Worm (Caenorhabditis elegans): ENCODE data around the gene irg-2.

irg-2 gene

DNA sequence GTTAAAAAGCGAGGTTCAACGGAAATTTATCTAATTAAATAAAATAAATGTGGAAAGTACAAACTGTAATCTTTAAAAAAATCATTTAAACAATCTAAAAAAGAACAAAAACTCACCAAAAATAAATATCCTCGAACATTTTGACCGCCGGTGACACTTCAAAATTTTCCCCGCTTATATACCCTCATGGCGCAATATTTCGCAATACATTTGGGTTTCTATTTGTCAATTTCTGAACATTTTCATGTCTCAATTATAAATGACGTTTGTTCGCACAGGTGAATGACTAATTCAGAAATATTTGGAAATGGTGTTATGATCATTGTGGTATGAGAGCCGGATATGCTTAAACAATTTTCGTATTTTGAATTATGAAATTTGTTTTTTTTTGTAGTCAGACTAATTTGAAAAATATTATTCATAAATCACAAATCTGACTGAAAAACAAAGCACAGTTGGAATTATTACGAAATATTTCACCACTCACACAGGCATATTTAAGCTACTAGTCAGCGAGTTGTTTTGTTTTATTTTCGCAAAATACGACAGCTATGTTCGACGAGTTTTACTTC, at the start of gene irg-2, which contains the start of gene C49G7.10:
Gene irg-2, plus strand, starts transcription at position 329 of the 572 bp plus-strand sequence.
Gene C49G7.10, minus strand, starts transcription at position 169 of the 572 bp plus-strand sequence.
- no peak for TF ChIP-seq ztf-29 (GFP tag; IDR thresholded peaks at IDR 0.05)
- TF ChIP-seq ref-1 (GFP tag; conservative IDR thresholded peaks at IDR 0.05) = no peak
- TF ChIP-seq klf-2 (GFP tag; conservative IDR thresholded peaks at IDR 0.05) = no peak

DNA sequence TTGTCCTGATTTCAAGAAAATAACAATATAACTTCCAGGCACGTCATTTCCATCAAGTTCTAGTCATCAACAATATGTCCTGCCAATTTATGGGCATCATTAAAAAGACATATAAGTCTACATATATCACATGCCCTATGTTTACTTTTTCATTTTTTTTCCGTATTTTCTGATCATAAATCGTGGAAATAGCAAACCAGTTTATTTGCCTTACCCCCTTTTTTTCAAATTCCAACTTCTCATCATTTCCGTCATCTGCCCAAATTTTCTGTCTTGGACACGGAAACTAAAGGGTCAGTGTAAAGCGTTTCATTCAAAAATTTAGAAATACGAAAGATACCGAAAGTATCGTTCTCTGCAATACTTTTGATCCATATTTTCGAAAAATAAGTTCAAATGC, 49.6 kb upstream of the irg-2 start:
- no peak for TF ChIP-seq ref-1 (GFP tag; conservative IDR thresholded peaks at IDR 0.05)
- TF ChIP-seq med-1 (GFP tag; optimal IDR thresholded peaks at IDR 0.05; ENCODE audit: insufficient read depth) = no peak
- no peak for TF ChIP-seq tab-1 (GFP tag; IDR thresholded peaks at IDR 0.05)
- no peak for TF ChIP-seq cog-1 (tag; optimal IDR thresholded peaks at IDR 0.05)
- no peak for TF ChIP-seq klf-2 (GFP tag; conservative IDR thresholded peaks at IDR 0.05)

DNA sequence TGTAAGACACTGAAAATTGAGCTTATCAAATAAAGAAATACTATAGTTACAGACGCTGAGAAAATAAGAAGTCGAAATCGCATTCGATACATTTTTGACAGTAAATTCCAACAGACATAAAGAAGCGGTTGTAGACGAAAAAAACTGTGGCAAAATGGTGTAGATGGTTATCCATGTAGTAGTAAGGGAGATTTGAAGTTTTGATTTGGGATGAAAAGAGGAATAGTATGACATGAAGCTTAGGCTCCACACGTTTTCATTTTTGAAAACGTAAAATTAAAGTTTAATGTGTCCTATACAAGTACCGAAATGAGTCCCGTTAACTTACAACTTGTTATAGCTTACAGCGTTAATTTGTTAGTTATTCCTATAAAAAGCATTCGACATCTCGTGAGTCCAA, 47.9 kb upstream of the irg-2 start, which contains the start of gene K09D9.9:
Gene K09D9.9, minus strand, starts transcription at position 101 of the 400 bp plus-strand sequence.
- TF ChIP-seq T22C8.4 (GFP tag; IDR thresholded peaks at IDR 0.05) = no peak
- no peak for TF ChIP-seq ztf-23 (GFP tag; IDR thresholded peaks at IDR 0.05)
- no peak for TF ChIP-seq klf-2 (GFP tag; conservative IDR thresholded peaks at IDR 0.05)
- TF ChIP-seq ztf-29 (GFP tag; IDR thresholded peaks at IDR 0.05) = no peak
- no peak for TF ChIP-seq med-1 (GFP tag; optimal IDR thresholded peaks at IDR 0.05; ENCODE audit: insufficient read depth)

DNA sequence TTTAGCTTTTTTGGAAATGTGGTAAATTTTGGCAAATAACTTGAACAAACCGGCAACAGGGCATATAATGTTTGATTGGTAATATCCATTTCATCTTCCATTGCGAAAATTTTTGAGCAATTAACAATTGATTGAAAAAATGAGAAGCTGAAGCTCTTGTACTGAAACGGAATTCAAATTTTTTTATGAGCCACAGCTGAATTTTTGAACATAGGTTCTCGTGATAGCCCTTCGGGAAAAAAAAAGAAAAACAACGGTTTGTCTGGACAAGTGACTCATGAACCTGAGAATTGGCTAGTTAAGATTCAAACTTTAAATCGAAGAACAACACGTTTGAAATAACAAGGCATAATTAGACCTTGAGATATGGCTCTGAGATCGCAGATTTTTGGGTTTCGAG, 46.1 kb upstream of the irg-2 start, which contains the start of gene srx-62:
Gene srx-62, minus strand, starts transcription at position 101 of the 400 bp plus-strand sequence.
- no peak for TF ChIP-seq flt-1 (GFP tag; IDR thresholded peaks at IDR 0.05)
- no peak for TF ChIP-seq klf-2 (GFP tag; conservative IDR thresholded peaks at IDR 0.05)
- TF ChIP-seq ztf-23 (GFP tag; IDR thresholded peaks at IDR 0.05) = no peak
- no peak for TF ChIP-seq cog-1 (tag; optimal IDR thresholded peaks at IDR 0.05)
- no peak for TF ChIP-seq ztf-29 (GFP tag; IDR thresholded peaks at IDR 0.05)
- no peak for TF ChIP-seq tab-1 (GFP tag; IDR thresholded peaks at IDR 0.05)
- no peak for TF ChIP-seq T22C8.4 (GFP tag; IDR thresholded peaks at IDR 0.05)
- no peak for TF ChIP-seq ref-1 (GFP tag; conservative IDR thresholded peaks at IDR 0.05)
- TF ChIP-seq med-1 (GFP tag; optimal IDR thresholded peaks at IDR 0.05; ENCODE audit: insufficient read depth) = no peak

DNA sequence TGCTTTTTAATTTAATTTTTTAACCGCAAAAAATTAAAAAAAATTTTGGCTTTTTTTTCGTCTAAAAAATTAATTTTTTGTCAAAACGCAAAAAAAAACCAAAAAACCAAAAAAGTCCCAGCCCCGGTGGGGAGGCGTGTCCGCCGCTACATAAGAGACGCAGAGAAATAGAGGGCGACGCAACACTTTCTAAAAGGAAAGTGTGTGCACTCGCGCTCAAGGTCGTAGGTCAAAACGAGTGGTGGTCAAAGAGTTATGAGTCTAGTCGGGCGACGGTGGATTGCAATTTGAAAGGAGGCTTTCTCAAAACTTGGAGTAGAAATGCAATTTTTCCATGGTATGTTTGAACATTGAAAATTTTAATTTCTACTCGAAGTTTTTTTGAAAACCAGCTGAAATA, 37.4 kb upstream of the irg-2 start:
- TF ChIP-seq flt-1 (GFP tag; IDR thresholded peaks at IDR 0.05) (no peak), med-1 (GFP tag; optimal IDR thresholded peaks at IDR 0.05; ENCODE audit: insufficient read depth) (no peak), cog-1 (tag; optimal IDR thresholded peaks at IDR 0.05) (no peak), tab-1 (GFP tag; IDR thresholded peaks at IDR 0.05) (no peak), klf-2 (GFP tag; conservative IDR thresholded peaks at IDR 0.05) (no peak), ref-1 (GFP tag; conservative IDR thresholded peaks at IDR 0.05) (no peak), ztf-29 (GFP tag; IDR thresholded peaks at IDR 0.05) (no peak), T22C8.4 (GFP tag; IDR thresholded peaks at IDR 0.05) (no peak), ztf-23 (GFP tag; IDR thresholded peaks at IDR 0.05) (no peak)

DNA sequence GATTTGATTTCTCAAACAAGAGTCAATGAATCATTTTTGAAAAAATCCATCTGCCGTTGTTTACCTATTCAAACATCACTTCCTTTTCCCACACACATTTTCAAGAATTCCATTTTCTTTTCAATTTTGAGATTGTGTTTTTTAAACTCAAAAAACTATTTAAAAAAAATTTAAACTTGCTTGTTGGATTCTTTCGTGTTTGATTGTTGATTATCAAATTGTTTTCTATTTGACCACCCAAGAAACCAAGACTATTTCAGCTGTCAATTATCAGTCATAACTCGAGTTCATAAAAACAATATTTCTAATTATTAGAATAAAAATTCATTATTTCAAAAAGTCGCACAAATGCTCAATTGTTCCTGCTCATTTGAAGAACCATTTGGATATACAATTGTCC, 36.8 kb upstream of the irg-2 start, which contains the start of gene srh-8:
Gene srh-8, plus strand, starts transcription at position 301 of the 400 bp plus-strand sequence.
- TF ChIP-seq ztf-23 (GFP tag; IDR thresholded peaks at IDR 0.05) = no peak
- no peak for TF ChIP-seq med-1 (GFP tag; optimal IDR thresholded peaks at IDR 0.05; ENCODE audit: insufficient read depth)
- no peak for TF ChIP-seq tab-1 (GFP tag; IDR thresholded peaks at IDR 0.05)
- no peak for TF ChIP-seq ztf-29 (GFP tag; IDR thresholded peaks at IDR 0.05)
- TF ChIP-seq cog-1 (tag; optimal IDR thresholded peaks at IDR 0.05) = no peak
- TF ChIP-seq klf-2 (GFP tag; conservative IDR thresholded peaks at IDR 0.05) = no peak
- no peak for TF ChIP-seq T22C8.4 (GFP tag; IDR thresholded peaks at IDR 0.05)

DNA sequence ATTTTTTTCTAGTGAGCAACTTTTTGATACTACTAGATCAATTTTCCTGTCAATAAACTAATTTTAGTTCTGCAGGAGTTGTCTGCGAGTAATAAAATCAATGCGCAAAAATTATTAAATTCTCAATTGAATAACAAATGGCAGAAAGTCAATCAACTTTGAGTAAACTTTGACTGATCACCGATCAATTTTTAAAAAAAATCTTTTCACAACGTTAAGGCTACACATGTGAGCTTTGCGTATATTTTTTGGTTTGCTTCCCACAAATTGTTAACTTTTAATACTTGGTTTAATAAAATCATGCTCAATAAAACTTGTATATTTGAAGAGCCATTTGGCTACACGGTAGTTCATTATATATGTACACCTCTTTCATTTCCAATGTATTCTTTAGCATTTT, 34.1 kb upstream of the irg-2 start, which contains the start of gene srh-7:
Gene srh-7, plus strand, starts transcription at position 301 of the 400 bp plus-strand sequence.
- TF ChIP-seq klf-2 (GFP tag; conservative IDR thresholded peaks at IDR 0.05) = no peak
- no peak for TF ChIP-seq ztf-23 (GFP tag; IDR thresholded peaks at IDR 0.05)
- no peak for TF ChIP-seq med-1 (GFP tag; optimal IDR thresholded peaks at IDR 0.05; ENCODE audit: insufficient read depth)
- TF ChIP-seq ztf-29 (GFP tag; IDR thresholded peaks at IDR 0.05) = no peak

DNA sequence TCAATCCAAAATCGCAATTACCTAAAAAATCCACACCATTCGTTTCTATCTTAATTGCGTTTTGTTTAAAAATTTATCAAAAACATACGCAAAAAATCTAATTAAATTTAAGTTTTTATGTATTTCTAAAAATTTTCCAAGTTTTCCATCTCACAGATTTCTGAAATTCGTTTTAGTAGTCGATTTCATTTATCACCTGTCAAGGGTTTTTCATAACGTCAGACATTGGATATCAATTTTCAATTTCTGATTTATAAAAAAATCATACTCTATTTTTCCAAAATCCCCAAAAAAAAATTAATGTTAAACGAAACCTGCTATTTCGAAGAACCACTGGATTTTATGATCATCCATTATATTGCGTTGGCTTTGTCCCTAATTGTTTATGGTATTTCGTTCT, 31.8 kb upstream of the irg-2 start, which contains the start of gene srh-4:
Gene srh-4, plus strand, starts transcription at position 301 of the 400 bp plus-strand sequence.
- TF ChIP-seq ztf-23 (GFP tag; IDR thresholded peaks at IDR 0.05) (no peak), flt-1 (GFP tag; IDR thresholded peaks at IDR 0.05) (no peak), med-1 (GFP tag; optimal IDR thresholded peaks at IDR 0.05; ENCODE audit: insufficient read depth) (no peak), tab-1 (GFP tag; IDR thresholded peaks at IDR 0.05) (no peak), ztf-29 (GFP tag; IDR thresholded peaks at IDR 0.05) (no peak), cog-1 (tag; optimal IDR thresholded peaks at IDR 0.05) (no peak), ref-1 (GFP tag; conservative IDR thresholded peaks at IDR 0.05) (no peak), klf-2 (GFP tag; conservative IDR thresholded peaks at IDR 0.05) (no peak), T22C8.4 (GFP tag; IDR thresholded peaks at IDR 0.05) (no peak)

DNA sequence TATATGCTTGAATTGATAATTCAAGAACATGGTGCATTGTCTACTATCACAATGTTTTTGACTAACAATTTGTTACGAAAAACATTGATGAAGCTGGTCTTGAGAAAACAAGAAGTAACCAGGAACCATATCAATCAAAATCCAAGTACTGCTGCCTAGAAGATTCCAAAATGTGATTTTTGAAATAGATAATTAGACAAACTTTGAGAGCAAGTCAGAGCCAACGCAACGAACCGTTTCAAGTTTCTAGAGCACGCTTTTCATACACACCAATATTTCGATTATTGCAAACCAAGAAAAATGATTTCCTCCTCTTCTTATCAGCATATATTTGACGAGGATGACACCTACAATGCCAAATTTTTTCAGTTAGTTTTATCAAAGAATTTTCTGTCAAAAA, 25.2 kb upstream of the irg-2 start, which contains the start of gene srw-89:
Gene srw-89, plus strand, starts transcription at position 301 of the 400 bp plus-strand sequence.
- TF ChIP-seq ztf-23 (GFP tag; IDR thresholded peaks at IDR 0.05) (no peak), T22C8.4 (GFP tag; IDR thresholded peaks at IDR 0.05) (no peak), ref-1 (GFP tag; conservative IDR thresholded peaks at IDR 0.05) (no peak), ztf-29 (GFP tag; IDR thresholded peaks at IDR 0.05) (no peak), med-1 (GFP tag; optimal IDR thresholded peaks at IDR 0.05; ENCODE audit: insufficient read depth) (no peak), tab-1 (GFP tag; IDR thresholded peaks at IDR 0.05) (no peak), flt-1 (GFP tag; IDR thresholded peaks at IDR 0.05) (no peak), cog-1 (tag; optimal IDR thresholded peaks at IDR 0.05) (no peak), klf-2 (GFP tag; conservative IDR thresholded peaks at IDR 0.05) (no peak)

DNA sequence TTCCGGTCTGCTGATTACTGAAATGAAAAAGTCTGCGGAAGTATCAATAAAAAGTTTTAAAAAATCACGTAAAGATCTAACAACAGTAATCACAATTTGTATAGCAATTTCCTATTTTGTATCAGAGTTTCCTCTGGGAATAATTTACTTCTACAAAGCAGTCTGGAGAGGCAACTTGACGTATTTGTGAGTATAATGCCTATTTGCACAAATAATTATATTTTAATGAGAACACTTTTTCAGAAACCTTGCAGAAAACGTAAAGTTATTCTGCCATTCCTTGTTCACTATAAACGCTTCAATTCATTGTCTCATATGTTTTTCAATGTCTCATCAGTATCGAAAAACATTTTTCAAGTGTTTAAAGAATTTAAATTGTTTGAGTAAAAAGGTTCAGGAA, 23.4 kb upstream of the irg-2 start:
- TF ChIP-seq flt-1 (GFP tag; IDR thresholded peaks at IDR 0.05) = no peak
- TF ChIP-seq klf-2 (GFP tag; conservative IDR thresholded peaks at IDR 0.05) = no peak
- TF ChIP-seq T22C8.4 (GFP tag; IDR thresholded peaks at IDR 0.05) = no peak
- TF ChIP-seq ref-1 (GFP tag; conservative IDR thresholded peaks at IDR 0.05) = no peak
- no peak for TF ChIP-seq tab-1 (GFP tag; IDR thresholded peaks at IDR 0.05)
- TF ChIP-seq ztf-23 (GFP tag; IDR thresholded peaks at IDR 0.05) = no peak
- no peak for TF ChIP-seq ztf-29 (GFP tag; IDR thresholded peaks at IDR 0.05)
- no peak for TF ChIP-seq med-1 (GFP tag; optimal IDR thresholded peaks at IDR 0.05; ENCODE audit: insufficient read depth)
- no peak for TF ChIP-seq cog-1 (tag; optimal IDR thresholded peaks at IDR 0.05)
